Fruit fly (Drosophila melanogaster): ENCODE results near the gene pn.

The pn gene

dm6 chrX:2222181-2222790 lies 41.3 kb downstream of the pn start, which contains the start of gene Vinc (continued):
- TF ChIP-seq kay (GFP tag; optimal IDR thresholded peaks at IDR 0.05) (peak; percentile 83), exex (tag; optimal IDR thresholded peaks at IDR 0.05) (peak; percentile 83), CG1647 (GFP tag; optimal IDR thresholded peaks at IDR 0.05) (peak; percentile 70), CG11560 (tag; IDR thresholded peaks at IDR 0.05) (peak; percentile 64; the same call in 2 of the 3 replicates), CG2889 (GFP tag; IDR thresholded peaks at IDR 0.05) (peak; percentile 59; the same call in 2 of the 3 replicates), mirr (GFP tag; optimal IDR thresholded peaks at IDR 0.05) (peak; percentile 91), CG12659 (GFP tag; optimal IDR thresholded peaks at IDR 0.05) (peak; percentile 82), jumu (GFP tag; optimal IDR thresholded peaks at IDR 0.05) (peak; percentile 86), pita (GFP tag; optimal IDR thresholded peaks at IDR 0.05) (no peak), sens (GFP tag) (peak; percentile 98), CG18011 (GFP tag; optimal IDR thresholded peaks at IDR 0.05) (peak; percentile 53), crol (GFP tag; IDR thresholded peaks at IDR 0.05) (peak; percentile 12; the same call in 1 of the 2 replicates), Hand (GFP tag; optimal IDR thresholded peaks at IDR 0.05) (peak; percentile 86), CG2202 (tag; optimal IDR thresholded peaks at IDR 0.05) (peak; percentile 20), vfl (GFP tag; optimal IDR thresholded peaks at IDR 0.05) (peak; percentile 63), CG13775 (GFP tag; optimal IDR thresholded peaks at IDR 0.05) (peak; percentile 77), CG33213 (GFP tag; optimal IDR thresholded peaks at IDR 0.05) (peak; percentile 68), CG1603 (tag; optimal IDR thresholded peaks at IDR 0.05) (no peak), gfzf (GFP tag; optimal IDR thresholded peaks at IDR 0.05) (no peak), CG10543 (GFP tag; optimal IDR thresholded peaks at IDR 0.05) (peak; percentile 96), danr (GFP tag; IDR thresholded peaks at IDR 0.05) (peak; percentile 76), Atf3 (GFP tag; optimal IDR thresholded peaks at IDR 0.05) (peak; percentile 68), zfh1 (GFP tag; IDR thresholded peaks at IDR 0.05) (peak; percentile 85), CG12299 (tag; optimal IDR thresholded peaks at IDR 0.05) (peak; percentile 77), gro (GFP tag; optimal IDR thresholded peaks at IDR 0.05) (peak; percentile 66), dpn (GFP tag; optimal IDR thresholded peaks at IDR 0.05) (peak; percentile 79 to 89), CG32772 (GFP tag; IDR thresholded peaks at IDR 0.05) (peak; percentile 78), inv (GFP tag; IDR thresholded peaks at IDR 0.05; ENCODE audit: partially characterized antibody) (no peak), CG15073 (GFP tag; optimal IDR thresholded peaks at IDR 0.05) (no peak), CG5953 (GFP tag; IDR thresholded peaks at IDR 0.05) (peak; percentile 61), Deaf1 (tag; optimal IDR thresholded peaks at IDR 0.05) (peak; percentile 79), CG7839 (tag; optimal IDR thresholded peaks at IDR 0.05) (peak; percentile 93), pan (optimal IDR thresholded peaks at IDR 0.05) (no peak), pan (GFP tag; optimal IDR thresholded peaks at IDR 0.05 in 1 of 2, IDR thresholded peaks at IDR 0.05 in 1 of 2) (peak in 1 of 2 experiments; percentile 75), CG2116 (GFP tag; optimal IDR thresholded peaks at IDR 0.05) (peak; percentile 38), slp2 (GFP tag; optimal IDR thresholded peaks at IDR 0.05) (peak; percentile 85), klu (GFP tag; IDR thresholded peaks at IDR 0.05) (peak; percentile 71; the same call in 1 of the 2 replicates), Bdp1 (GFP tag; optimal IDR thresholded peaks at IDR 0.05) (peak; percentile 51), Atf6 (GFP tag; IDR thresholded peaks at IDR 0.05) (peak; percentile 91), CG42726 (GFP tag; IDR thresholded peaks at IDR 0.05; ENCODE audit: partially characterized antibody) (no peak), Ada2b (GFP tag; IDR thresholded peaks at IDR 0.05) (peak; percentile 77), CG16779 (GFP tag; IDR thresholded peaks at IDR 0.05) (no peak), CG5180 (GFP tag; optimal IDR thresholded peaks at IDR 0.05) (peak; percentile 80), CrebB (tag; optimal IDR thresholded peaks at IDR 0.05) (peak; percentile 75), al (GFP tag; IDR thresholded peaks at IDR 0.05) (peak; percentile 66), fd64A (GFP tag; optimal IDR thresholded peaks at IDR 0.05) (peak; percentile 69), CG6765 (GFP tag; optimal IDR thresholded peaks at IDR 0.05) (peak; percentile 88), Lpt (GFP tag; optimal IDR thresholded peaks at IDR 0.05) (no peak), eve (GFP tag; optimal IDR thresholded peaks at IDR 0.05) (no peak), sr (GFP tag; IDR thresholded peaks at IDR 0.05) (peak; percentile 23; the same call in 1 of the 3 replicates), gce (GFP tag; IDR thresholded peaks at IDR 0.05) (peak; percentile 57; the same call in 1 of the 3 replicates)
